Worm (Caenorhabditis elegans) whole organism, L1 larva: Measurements from ENCODE around the gene lron-4.

Experiments
- C16A3.4 ChIP-seq: fragments of 150-350 bp; optimal IDR thresholded peaks from 2 replicates; lab custom pipeline; 2014; ENCODE audit warnings: missing biosample characterization, missing genetic modification characterization
- F16B12.6 ChIP-seq: fragments of 150-350 bp; optimal IDR thresholded peaks from 2 replicates; lab custom pipeline; 2014; ENCODE audit warnings: missing biosample characterization, missing genetic modification characterization
- Y116A8C.19 ChIP-seq: sonication (generic microtip); optimal IDR thresholded peaks from 2 replicates; lab custom pipeline; 2016; ENCODE audit warnings: missing compliant biosample characterization, missing genetic modification characterization, borderline replicate concordance
- aha-1 ChIP-seq: fragments of 150-350 bp; optimal IDR thresholded peaks from 2 replicates; lab custom pipeline; 2014; ENCODE audit warnings: missing biosample characterization, missing genetic modification characterization
- alr-1 ChIP-seq: fragments of 200-800 bp; sonication (Bioruptor generic); optimal IDR thresholded peaks from 2 replicates; lab custom pipeline; 2018; ENCODE audit warnings: borderline replicate concordance, mild to moderate bottlenecking, missing genetic modification characterization, missing compliant biosample characterization
- aly-2 ChIP-seq: fragments of 150-350 bp; optimal IDR thresholded peaks from 2 replicates; lab custom pipeline; 2014; ENCODE audit warnings: missing biosample characterization, missing genetic modification characterization
- ama-1 ChIP-seq: fragments of 150-350 bp; optimal IDR thresholded peaks from 2 replicates; lab custom pipeline; 2014
- blmp-1 ChIP-seq: fragments of 150-350 bp; optimal IDR thresholded peaks from 2 replicates; lab custom pipeline; 2014; ENCODE audit warnings: missing biosample characterization, missing genetic modification characterization
- ceh-63 ChIP-seq: fragments of 200-800 bp; sonication (Bioruptor generic); optimal IDR thresholded peaks from 2 replicates; lab custom pipeline; 2018; ENCODE audit warnings: mild to moderate bottlenecking, missing genetic modification characterization, missing compliant biosample characterization
- ceh-8 ChIP-seq: fragments of 200-800 bp; sonication (Bioruptor generic); optimal IDR thresholded peaks from 2 replicates; lab custom pipeline; 2018; ENCODE audit warnings: mild to moderate bottlenecking, missing genetic modification characterization, moderate library complexity, missing compliant biosample characterization
- ceh-90 ChIP-seq: sonication (generic microtip); optimal IDR thresholded peaks from 2 replicates; lab custom pipeline; 2016; ENCODE audit warnings: missing genetic modification characterization, missing compliant biosample characterization
- dpl-1 ChIP-seq, 3 experiments: fragments of 150-350 bp in 2 of 3; sonication (generic microtip) in 1 of 3; optimal IDR thresholded peaks; 2 replicates each; lab custom pipeline; 2014 to 2017; ENCODE audit warnings: missing biosample characterization in 3 of 3, missing genetic modification characterization in 3 of 3, missing genetic modification reagents in 3 of 3
- dsc-1 ChIP-seq: sonication (generic microtip); optimal IDR thresholded peaks from 2 replicates; lab custom pipeline; 2016; ENCODE audit warnings: mild to moderate bottlenecking, missing genetic modification characterization, missing compliant biosample characterization
- efl-3 ChIP-seq: fragments of 200-800 bp; sonication (Bioruptor generic); optimal IDR thresholded peaks from 2 replicates; lab custom pipeline; 2018; ENCODE audit warnings: mild to moderate bottlenecking, missing genetic modification characterization, missing compliant biosample characterization
- egl-13 ChIP-seq: sonication (generic microtip); optimal IDR thresholded peaks from 2 replicates; lab custom pipeline; 2016; ENCODE audit warnings: missing genotype, missing genetic modification reagents, missing genetic modification characterization, missing compliant biosample characterization
- fkh-8 ChIP-seq: sonication (generic microtip); optimal IDR thresholded peaks from 2 replicates; lab custom pipeline; 2016; ENCODE audit warnings: mild to moderate bottlenecking, missing genetic modification characterization, missing compliant biosample characterization
- hlh-17 ChIP-seq: fragments of 200-800 bp; sonication (Bioruptor generic); optimal IDR thresholded peaks from 2 replicates; lab custom pipeline; 2018; ENCODE audit warnings: missing genetic modification characterization, mild to moderate bottlenecking, missing compliant biosample characterization, moderate library complexity, borderline replicate concordance
- isw-1 ChIP-seq: fragments of 200-800 bp; sonication (Bioruptor generic); IDR thresholded peaks from 2 replicates; pipeline ENCODE4 v1.3.6; 2022; ENCODE audit warnings: missing genetic modification characterization, missing compliant biosample characterization
- lin-14 ChIP-seq: fragments of 200-800 bp; sonication (Bioruptor generic); optimal IDR thresholded peaks from 2 replicates; lab custom pipeline; 2018; ENCODE audit warnings: mild to moderate bottlenecking, missing genetic modification characterization, moderate library complexity, missing compliant biosample characterization
- lin-35 ChIP-seq, 2 experiments: fragments of 150-350 bp; optimal IDR thresholded peaks; 2 replicates each; lab custom pipeline; 2014; ENCODE audit warnings: missing biosample characterization in 2 of 2, missing genetic modification characterization in 2 of 2, missing genetic modification reagents in 2 of 2
- lsy-2 ChIP-seq, 2 experiments: fragments of 150-350 bp; optimal IDR thresholded peaks; 2 replicates each; lab custom pipeline; 2014; ENCODE audit warnings: missing biosample characterization in 2 of 2, missing genetic modification characterization in 2 of 2
- mab-9 ChIP-seq: fragments of 200-800 bp; sonication (Bioruptor generic); IDR thresholded peaks from 2 replicates; pipeline ENCODE4 v1.3.6; 2022; ENCODE audit warnings: missing genetic modification reagents, missing genetic modification characterization, missing compliant biosample characterization
- mep-1 ChIP-seq: fragments of 150-350 bp; optimal IDR thresholded peaks from 2 replicates; lab custom pipeline; 2014; ENCODE audit warnings: missing biosample characterization, missing genetic modification characterization
- nhr-11 ChIP-seq: fragments of 150-350 bp; optimal IDR thresholded peaks from 2 replicates; lab custom pipeline; 2014; ENCODE audit warnings: missing biosample characterization, missing genetic modification characterization
- nhr-12 ChIP-seq: sonication (generic microtip); optimal IDR thresholded peaks from 2 replicates; lab custom pipeline; 2017; ENCODE audit warnings: missing biosample characterization, missing genetic modification characterization
- nhr-19 ChIP-seq: fragments of 200-800 bp; sonication (Bioruptor generic); conservative IDR thresholded peaks from 2 replicates; pipeline ENCODE4 v1.3.6; 2022; ENCODE audit warnings: missing genetic modification characterization, missing compliant biosample characterization
- nhr-237 ChIP-seq: fragments of 150-350 bp; optimal IDR thresholded peaks from 2 replicates; lab custom pipeline; 2014; ENCODE audit warnings: missing biosample characterization, missing genetic modification characterization
- nhr-76 ChIP-seq: sonication (generic microtip); optimal IDR thresholded peaks from 2 replicates; lab custom pipeline; 2017; ENCODE audit warnings: missing biosample characterization, missing genetic modification characterization
- nhr-77 ChIP-seq: fragments of 150-350 bp; optimal IDR thresholded peaks from 2 replicates; lab custom pipeline; 2014; ENCODE audit warnings: missing biosample characterization, missing genetic modification characterization
- nhr-84 ChIP-seq: sonication (generic microtip); optimal IDR thresholded peaks from 2 replicates; lab custom pipeline; 2017; ENCODE audit warnings: missing biosample characterization, missing genetic modification characterization
- pag-3 ChIP-seq: sonication (generic microtip); optimal IDR thresholded peaks from 2 replicates; lab custom pipeline; 2017; ENCODE audit warnings: missing genetic modification characterization, mild to moderate bottlenecking, missing compliant biosample characterization, antibody characterized with exemption, borderline replicate concordance; ENCODE audit not compliant: insufficient read depth
- pax-3 ChIP-seq: fragments of 200-800 bp; sonication (Bioruptor generic); optimal IDR thresholded peaks from 2 replicates; lab custom pipeline; 2018; ENCODE audit warnings: mild to moderate bottlenecking, missing genetic modification characterization, moderate library complexity, missing compliant biosample characterization
- pqm-1 ChIP-seq: sonication (generic microtip); optimal IDR thresholded peaks from 3 replicates; lab custom pipeline; 2017; ENCODE audit warnings: missing biosample characterization, missing genetic modification characterization
- rnt-1 ChIP-seq: sonication (generic microtip); optimal IDR thresholded peaks from 2 replicates; lab custom pipeline; 2016; ENCODE audit warnings: mild to moderate bottlenecking, missing genetic modification characterization, moderate library complexity, missing compliant biosample characterization
- snpc-4 ChIP-seq: fragments of 150-350 bp; optimal IDR thresholded peaks from 2 replicates; lab custom pipeline; 2014; ENCODE audit warnings: missing biosample characterization, missing genetic modification characterization
- snu-23 ChIP-seq: sonication (generic microtip); optimal IDR thresholded peaks from 2 replicates; lab custom pipeline; 2016; ENCODE audit warnings: missing genetic modification characterization, missing compliant biosample characterization
- sox-4 ChIP-seq: sonication (generic microtip); optimal IDR thresholded peaks from 2 replicates; lab custom pipeline; 2016; ENCODE audit warnings: missing genetic modification characterization, missing compliant biosample characterization
- tbx-2 ChIP-seq: sonication (generic microtip); optimal IDR thresholded peaks from 2 replicates; lab custom pipeline; 2016; ENCODE audit warnings: missing genetic modification characterization, missing compliant biosample characterization
- unc-130 ChIP-seq: fragments of 150-350 bp; optimal IDR thresholded peaks from 2 replicates; lab custom pipeline; 2017; ENCODE audit warnings: missing biosample characterization, missing genetic modification characterization, inconsistent platforms
- unc-62 ChIP-seq: fragments of 150-350 bp; optimal IDR thresholded peaks from 2 replicates; lab custom pipeline; 2014; ENCODE audit warnings: missing biosample characterization, missing genetic modification reagents, missing genetic modification characterization
- unc-98 ChIP-seq: fragments of 200-800 bp; sonication (Bioruptor generic); IDR thresholded peaks from 2 replicates; pipeline ENCODE4 v1.3.6; 2022; ENCODE audit warnings: missing genetic modification characterization, missing compliant biosample characterization
- vab-15 ChIP-seq: sonication (generic microtip); optimal IDR thresholded peaks from 2 replicates; lab custom pipeline; 2017; ENCODE audit warnings: missing genotype, mild to moderate bottlenecking, missing genetic modification characterization, missing compliant biosample characterization
- xbp-1 ChIP-seq: sonication (generic microtip); optimal IDR thresholded peaks from 2 replicates; lab custom pipeline; 2016; ENCODE audit warnings: missing genetic modification characterization, missing compliant biosample characterization
- zag-1 ChIP-seq: fragments of 150-350 bp; optimal IDR thresholded peaks from 2 replicates; lab custom pipeline; 2014; ENCODE audit warnings: missing biosample characterization, missing genetic modification characterization
- zip-4 ChIP-seq: fragments of 200-800 bp; sonication (Bioruptor generic); optimal IDR thresholded peaks from 2 replicates; lab custom pipeline; 2018; ENCODE audit warnings: mild to moderate bottlenecking, missing genetic modification characterization, moderate library complexity, missing compliant biosample characterization
- ztf-11 ChIP-seq, 2 experiments: sonication (generic microtip); optimal IDR thresholded peaks; 2 replicates each; lab custom pipeline; 2016 to 2017; ENCODE audit warnings: missing genetic modification characterization in 2 of 2, missing biosample characterization in 1 of 2, missing compliant biosample characterization in 1 of 2

The lron-4 gene

ce11 chrII:8124867-8125266, 12.9 kb upstream of the lron-4 start, which contains the start of gene ire-1 (continued):
- TF ChIP-seq isw-1 (GFP tag; lab: Robert Waterston, UW) (peak; percentile 50), blmp-1 (tag; lab: Kevin White, UChicago) (peak; percentile 49), efl-3 (GFP tag; lab: Kevin White, UChicago) (no peak), unc-130 (tag; lab: Kevin White, UChicago) (peak; percentile 80), tbx-2 (tag; lab: Kevin White, UChicago) (peak; percentile 26), zag-1 (tag; lab: Kevin White, UChicago) (no peak), pax-3 (tag; lab: Kevin White, UChicago) (no peak), nhr-19 (no peak), ceh-8 (no peak), nhr-11 (tag; lab: Kevin White, UChicago) (no peak), nhr-237 (tag; lab: Kevin White, UChicago) (no peak), pqm-1 (no peak), dsc-1 (tag; lab: Kevin White, UChicago) (peak; percentile 9), vab-15 (no peak), zip-4 (GFP tag; lab: Kevin White, UChicago) (peak; percentile 15), pag-3 (tag; lab: Kevin White, UChicago) (no peak), ceh-63 (GFP tag; lab: Kevin White, UChicago) (no peak), unc-62 (GFP tag; lab: Kevin White, UChicago) (no peak), lin-14 (GFP tag; lab: Kevin White, UChicago) (peak; percentile 47), xbp-1 (peak; percentile 59), alr-1 (tag; lab: Kevin White, UChicago) (no peak), egl-13 (tag; lab: Kevin White, UChicago) (no peak), rnt-1 (peak; percentile 44), ztf-11 (tag; optimal IDR thresholded peaks at IDR 0.05; lab: Kevin White, UChicago) (no peak), aha-1 (tag; lab: Kevin White, UChicago) (no peak), sox-4 (tag; lab: Kevin White, UChicago) (no peak), Y116A8C.19 (tag; lab: Kevin White, UChicago) (no peak), mep-1 (tag; lab: Kevin White, UChicago) (peak; percentile 78), dpl-1 (GFP tag; optimal IDR thresholded peaks at IDR 0.05; lab: Kevin White, UChicago) (peak; percentile 54 to 75 (median 70)), F16B12.6 (peak; percentile 85), snpc-4 (tag; lab: Kevin White, UChicago) (peak; percentile 33), hlh-17 (GFP tag; lab: Kevin White, UChicago) (no peak), mab-9 (GFP tag; lab: Robert Waterston, UW) (no peak), aly-2 (tag; lab: Kevin White, UChicago) (no peak), nhr-76 (tag; lab: Kevin White, UChicago) (no peak), unc-98 (GFP tag; lab: Robert Waterston, UW) (no peak), nhr-12 (tag; lab: Kevin White, UChicago) (no peak), lsy-2 (tag; optimal IDR thresholded peaks at IDR 0.05; lab: Kevin White, UChicago) (peak; percentile 98 to 100), fkh-8 (tag; lab: Kevin White, UChicago) (peak; percentile 48), ama-1 (lab: Kevin White, UChicago) (no peak), lin-35 (GFP tag; optimal IDR thresholded peaks at IDR 0.05; lab: Kevin White, UChicago) (peak; percentile 71 to 88), snu-23 (peak; percentile 72), nhr-84 (tag; lab: Kevin White, UChicago) (no peak), C16A3.4 (tag; lab: Kevin White, UChicago) (peak; percentile 81), nhr-77 (tag; lab: Kevin White, UChicago) (no peak), ceh-90 (no peak)
